Worm (Caenorhabditis elegans) whole organism, late embryonic: Measurements from ENCODE around the gene C33D9.3.

Experiments used
- C08G9.2 ChIP-seq: sonication (generic microtip); optimal IDR thresholded peaks from 2 replicates; lab custom pipeline; 2016; ENCODE audit warnings: mild to moderate bottlenecking, missing genetic modification characterization, moderate library complexity, missing compliant biosample characterization
- K02D7.2 ChIP-seq: sonication (generic microtip); optimal IDR thresholded peaks from 2 replicates; lab custom pipeline; 2017; ENCODE audit warnings: mild to moderate bottlenecking, missing genetic modification characterization, missing compliant biosample characterization
- ahr-1 ChIP-seq: sonication (generic microtip); optimal IDR thresholded peaks from 2 replicates; lab custom pipeline; 2016; ENCODE audit warnings: missing genetic modification characterization, missing compliant biosample characterization
- ama-1 ChIP-seq: fragments of 150-350 bp; optimal IDR thresholded peaks from 2 replicates; lab custom pipeline; 2014
- ceh-14 ChIP-seq: sonication (generic microtip); optimal IDR thresholded peaks from 2 replicates; lab custom pipeline; 2016; ENCODE audit warnings: missing genotype, missing genetic modification characterization, missing compliant biosample characterization
- ceh-19 ChIP-seq: fragments of 200-800 bp; sonication (Bioruptor generic); optimal IDR thresholded peaks from 2 replicates; lab custom pipeline; 2018; ENCODE audit warnings: mild to moderate bottlenecking, missing genetic modification characterization, missing compliant biosample characterization
- ceh-22 ChIP-seq: sonication (generic microtip); optimal IDR thresholded peaks from 2 replicates; lab custom pipeline; 2017; ENCODE audit warnings: missing biosample characterization, missing genetic modification characterization
- ceh-24 ChIP-seq: sonication (generic microtip); optimal IDR thresholded peaks from 2 replicates; lab custom pipeline; 2016; ENCODE audit warnings: mild to moderate bottlenecking, missing genetic modification characterization, missing compliant biosample characterization
- ceh-31 ChIP-seq: sonication (generic microtip); optimal IDR thresholded peaks from 2 replicates; lab custom pipeline; 2016; ENCODE audit warnings: missing genetic modification characterization, missing compliant biosample characterization
- ceh-48 ChIP-seq: sonication (generic microtip); optimal IDR thresholded peaks from 2 replicates; lab custom pipeline; 2016; ENCODE audit warnings: missing genetic modification characterization, inconsistent platforms, missing compliant biosample characterization
- ceh-6 ChIP-seq: fragments of 200-800 bp; sonication (Bioruptor generic); optimal IDR thresholded peaks from 2 replicates; lab custom pipeline; 2018; ENCODE audit warnings: mild to moderate bottlenecking, missing genetic modification characterization, missing compliant biosample characterization
- che-1 ChIP-seq: sonication (generic microtip); optimal IDR thresholded peaks from 2 replicates; lab custom pipeline; 2016; ENCODE audit warnings: mild to moderate bottlenecking, missing genetic modification characterization, missing compliant biosample characterization
- dve-1 ChIP-seq: sonication (generic microtip); optimal IDR thresholded peaks from 2 replicates; lab custom pipeline; 2017; ENCODE audit warnings: antibody characterized with exemption, mild to moderate bottlenecking, missing genetic modification characterization, missing compliant biosample characterization
- elt-4 ChIP-seq: sonication (generic microtip); optimal IDR thresholded peaks from 2 replicates; lab custom pipeline; 2016; ENCODE audit warnings: missing genetic modification characterization, missing compliant biosample characterization
- gmeb-2 ChIP-seq: sonication (generic microtip); optimal IDR thresholded peaks from 2 replicates; lab custom pipeline; 2016; ENCODE audit warnings: missing genetic modification characterization, inconsistent platforms, missing compliant biosample characterization
- hlh-15 ChIP-seq: sonication (generic microtip); optimal IDR thresholded peaks from 2 replicates; lab custom pipeline; 2016; ENCODE audit warnings: missing genetic modification characterization, missing compliant biosample characterization
- hlh-30 ChIP-seq: sonication (generic microtip); optimal IDR thresholded peaks from 2 replicates; lab custom pipeline; 2017; ENCODE audit warnings: antibody characterized with exemption, missing genetic modification characterization, missing compliant biosample characterization; ENCODE audit not compliant: insufficient read depth
- hlh-6 ChIP-seq: sonication (generic microtip); optimal IDR thresholded peaks from 2 replicates; lab custom pipeline; 2016; ENCODE audit warnings: missing genotype, missing genetic modification characterization, missing compliant biosample characterization
- hlh-8 ChIP-seq: sonication (generic microtip); optimal IDR thresholded peaks from 2 replicates; lab custom pipeline; 2016; ENCODE audit warnings: missing genotype, missing genetic modification characterization, missing compliant biosample characterization
- lin-11 ChIP-seq: fragments of 200-800 bp; sonication (Bioruptor generic); optimal IDR thresholded peaks from 2 replicates; lab custom pipeline; 2018; ENCODE audit warnings: mild to moderate bottlenecking, missing genetic modification characterization, missing compliant biosample characterization
- nhr-11 ChIP-seq: fragments of 150-350 bp; optimal IDR thresholded peaks from 2 replicates; lab custom pipeline; 2014; ENCODE audit warnings: missing biosample characterization, missing genetic modification characterization
- nhr-232 ChIP-seq: sonication (generic microtip); optimal IDR thresholded peaks from 2 replicates; lab custom pipeline; 2016; ENCODE audit warnings: missing genetic modification characterization, missing compliant biosample characterization
- npax-4 ChIP-seq: sonication (generic microtip); optimal IDR thresholded peaks from 2 replicates; lab custom pipeline; 2016; ENCODE audit warnings: missing genetic modification characterization, missing compliant biosample characterization
- pat-9 ChIP-seq: fragments of 200-800 bp; sonication (Bioruptor generic); optimal IDR thresholded peaks from 2 replicates; lab custom pipeline; 2018; ENCODE audit warnings: mild to moderate bottlenecking, missing genetic modification characterization, moderate library complexity, missing compliant biosample characterization
- pax-1 ChIP-seq: fragments of 150-350 bp; optimal IDR thresholded peaks from 2 replicates; lab custom pipeline; 2014; ENCODE audit warnings: missing biosample characterization, missing genetic modification characterization
- pha-4 ChIP-seq: fragments of 150-350 bp; optimal IDR thresholded peaks from 2 replicates; lab custom pipeline; 2018; ENCODE audit warnings: missing biosample characterization, missing genetic modification reagents, missing genetic modification characterization
- pqm-1 ChIP-seq: sonication (generic microtip); optimal IDR thresholded peaks from 2 replicates; lab custom pipeline; 2016; ENCODE audit warnings: missing genetic modification characterization, missing compliant biosample characterization
- pros-1 ChIP-seq: fragments of 150-350 bp; optimal IDR thresholded peaks from 2 replicates; lab custom pipeline; 2014; ENCODE audit warnings: missing biosample characterization, missing genetic modification reagents, missing genetic modification characterization
- sdc-2 ChIP-seq: sonication (generic microtip); optimal IDR thresholded peaks from 2 replicates; lab custom pipeline; 2016; ENCODE audit warnings: missing genotype, missing genetic modification characterization, missing compliant biosample characterization
- sox-2 ChIP-seq: fragments of 200-800 bp; sonication (Bioruptor generic); IDR thresholded peaks from 2 replicates; pipeline ENCODE4 v1.3.6; 2022; ENCODE audit warnings: missing genetic modification reagents, missing genetic modification characterization, missing compliant biosample characterization
- syd-9 ChIP-seq: sonication (generic microtip); optimal IDR thresholded peaks from 2 replicates; lab custom pipeline; 2016; ENCODE audit warnings: mild to moderate bottlenecking, missing genetic modification characterization, moderate library complexity, missing compliant biosample characterization
- tbx-2 ChIP-seq: sonication (generic microtip); optimal IDR thresholded peaks from 2 replicates; lab custom pipeline; 2016; ENCODE audit warnings: missing genetic modification characterization, missing compliant biosample characterization
- ttx-3 ChIP-seq: sonication (generic microtip); optimal IDR thresholded peaks from 2 replicates; lab custom pipeline; 2016; ENCODE audit warnings: missing genetic modification reagents, missing genetic modification characterization, missing compliant biosample characterization
- unc-42 ChIP-seq: sonication (generic microtip); optimal IDR thresholded peaks from 2 replicates; lab custom pipeline; 2016; ENCODE audit warnings: missing genotype, missing genetic modification characterization, missing compliant biosample characterization
- unc-55 ChIP-seq: sonication (generic microtip); optimal IDR thresholded peaks from 2 replicates; lab custom pipeline; 2017; ENCODE audit warnings: missing biosample characterization, missing genetic modification reagents, missing genetic modification characterization
- ztf-16 ChIP-seq: sonication (generic microtip); optimal IDR thresholded peaks from 2 replicates; lab custom pipeline; 2017; ENCODE audit warnings: missing genetic modification characterization, missing compliant biosample characterization

The C33D9.3 gene

ce11 chrIV:8816617-8817016 is 23.9 kb upstream of the C33D9.3 start:
- no peak for TF ChIP-seq gmeb-2 (tag; lab: Kevin White, UChicago)

ce11 chrIV:8816029-8816428 is 23.3 kb upstream of the C33D9.3 start, which contains the start of gene grsp-2:
Gene grsp-2 (plus strand): TSS chrIV:8816329.
- TF ChIP-seq nhr-232 (no peak), hlh-15 (tag; lab: Kevin White, UChicago) (no peak), ceh-14 (tag; lab: Kevin White, UChicago) (no peak), ceh-22 (no peak), ceh-24 (tag; lab: Kevin White, UChicago) (no peak), sdc-2 (tag; lab: Kevin White, UChicago) (no peak), ceh-19 (GFP tag; lab: Kevin White, UChicago) (no peak), dve-1 (tag; lab: Kevin White, UChicago) (no peak), sox-2 (GFP tag; lab: Robert Waterston, UW) (no peak), K02D7.2 (tag; lab: Kevin White, UChicago) (no peak)

- no peak for TF ChIP-seq pax-1 (tag; lab: Kevin White, UChicago)
- TF ChIP-seq unc-42 (tag; lab: Kevin White, UChicago) = no peak
- TF ChIP-seq lin-11 (tag; lab: Kevin White, UChicago) = no peak
- no peak for TF ChIP-seq che-1
- no peak for TF ChIP-seq pha-4 (tag; lab: Kevin White, UChicago)
- no peak for TF ChIP-seq ceh-24 (tag; lab: Kevin White, UChicago)
- TF ChIP-seq hlh-15 (tag; lab: Kevin White, UChicago) = no peak
- no peak for TF ChIP-seq syd-9
- no peak for TF ChIP-seq ceh-31
- no peak for TF ChIP-seq npax-4 (tag; lab: Kevin White, UChicago)
- TF ChIP-seq hlh-30 (tag; lab: Kevin White, UChicago) = no peak
- TF ChIP-seq unc-55 (GFP tag; lab: Kevin White, UChicago) = no peak
- TF ChIP-seq ztf-16 (tag; lab: Kevin White, UChicago) = no peak
- no peak for TF ChIP-seq pat-9 (tag; lab: Kevin White, UChicago)
- no peak for TF ChIP-seq nhr-11 (tag; lab: Kevin White, UChicago)
- TF ChIP-seq ttx-3 (tag; lab: Kevin White, UChicago) = no peak
Measured at ce11 chrIV:8815162-8815561, 22.5 kb upstream of the C33D9.3 start.

ce11 chrIV:8813614-8814013 is 20.9 kb upstream of the C33D9.3 start, which contains the start of gene exc-5:
Gene exc-5 (minus strand): TSS chrIV:8813670.
- peak; percentile 75 for TF ChIP-seq unc-55 (GFP tag; lab: Kevin White, UChicago)
- no peak for TF ChIP-seq pros-1 (tag; lab: Kevin White, UChicago)

ce11 chrIV:8807327-8807726 is 14.6 kb upstream of the C33D9.3 start:
- TF ChIP-seq pros-1 (tag; lab: Kevin White, UChicago) (no peak), ahr-1 (no peak)

ce11 chrIV:8798255-8798654 is 5.5 kb upstream of the C33D9.3 start, which contains the start of gene clec-182:
Gene clec-182 (minus strand): TSS chrIV:8798355.
- no peak for TF ChIP-seq ama-1 (lab: Kevin White, UChicago)
- TF ChIP-seq ttx-3 (tag; lab: Kevin White, UChicago) = no peak
- no peak for TF ChIP-seq tbx-2
- no peak for TF ChIP-seq gmeb-2 (tag; lab: Kevin White, UChicago)
- no peak for TF ChIP-seq ceh-48
- TF ChIP-seq pqm-1 = no peak
- no peak for TF ChIP-seq nhr-232
- no peak for TF ChIP-seq hlh-6 (tag; lab: Kevin White, UChicago)
- TF ChIP-seq pax-1 (tag; lab: Kevin White, UChicago) = no peak
- no peak for TF ChIP-seq ceh-6
- no peak for TF ChIP-seq elt-4 (tag; lab: Kevin White, UChicago)
- TF ChIP-seq C08G9.2 (tag; lab: Kevin White, UChicago) = no peak
- TF ChIP-seq hlh-8 (tag; lab: Kevin White, UChicago) = no peak
- TF ChIP-seq, all 69 proteins: peak for 0
